Worm (Caenorhabditis elegans): ENCODE results near the gene glb-21.

- no peak for TF ChIP-seq fkh-10 (GFP tag; optimal IDR thresholded peaks at IDR 0.05)
- TF ChIP-seq sox-4 (tag; optimal IDR thresholded peaks at IDR 0.05): no peak
- TF ChIP-seq sox-2 (GFP tag; IDR thresholded peaks at IDR 0.05): no peak
- TF ChIP-seq madf-2 (tag; optimal IDR thresholded peaks at IDR 0.05): no peak
- TF ChIP-seq pqm-1 (tag; optimal IDR thresholded peaks at IDR 0.05): no peak
- TF ChIP-seq pag-3 (tag; optimal IDR thresholded peaks at IDR 0.05; ENCODE audit: borderline replicate concordance): no peak
- TF ChIP-seq odd-2 (tag; optimal IDR thresholded peaks at IDR 0.05): no peak
- no peak for TF ChIP-seq nhr-11 (tag; optimal IDR thresholded peaks at IDR 0.05)
- TF ChIP-seq elt-2 (tag; optimal IDR thresholded peaks at IDR 0.05): no peak
- TF ChIP-seq fkh-6 (tag; optimal IDR thresholded peaks at IDR 0.05): no peak
- no peak for TF ChIP-seq ttx-3 (tag; optimal IDR thresholded peaks at IDR 0.05)
- TF ChIP-seq dmd-4 (tag; optimal IDR thresholded peaks at IDR 0.05; ENCODE audit: borderline replicate concordance): no peak
- no peak for TF ChIP-seq T23F11.4 (GFP tag; optimal IDR thresholded peaks at IDR 0.05)
Observed at ce11 chrIV:10706090-10706489, 5.5 kb downstream of the glb-21 start, which contains the start of gene R102.6.

Measured in whole organism, late embryonic.